Fruit fly (Drosophila melanogaster) whole organism, adult: ENCODE measurements around the gene CG43127.

Experiments
- Clk ChIP-seq: fragments of 200-800 bp; sonication (Bioruptor generic); optimal IDR thresholded peaks from 2 replicates; lab custom pipeline; 2017; ENCODE audit warnings: missing biosample characterization, missing genetic modification characterization
- Mnt ChIP-seq: fragments of 200-800 bp; sonication (Bioruptor generic); optimal IDR thresholded peaks from 2 replicates; lab custom pipeline; 2016; ENCODE audit warnings: missing biosample characterization, mild to moderate bottlenecking, missing genetic modification characterization
- ovo ChIP-seq: fragments of 200-800 bp; sonication (Bioruptor generic); optimal IDR thresholded peaks from 2 replicates; lab custom pipeline; 2016; ENCODE audit warnings: missing biosample characterization, missing genetic modification characterization

- TF ChIP-seq Mnt (GFP tag; lab: Kevin White, UChicago) = no peak
- no peak for TF ChIP-seq ovo (GFP tag; lab: Kevin White, UChicago)
- no peak for TF ChIP-seq Clk
Measured at dm6 chr3L:10663190-10663763, 37.9 kb upstream of the CG43127 start, which contains the start of gene Adi1.
